Worm (Caenorhabditis elegans): ENCODE measurements around the gene ZC190.6.
A peak's percentile ranks its signal among the peaks of the same experiment; 100 is the strongest.

Gene ZC190.6

DNA sequence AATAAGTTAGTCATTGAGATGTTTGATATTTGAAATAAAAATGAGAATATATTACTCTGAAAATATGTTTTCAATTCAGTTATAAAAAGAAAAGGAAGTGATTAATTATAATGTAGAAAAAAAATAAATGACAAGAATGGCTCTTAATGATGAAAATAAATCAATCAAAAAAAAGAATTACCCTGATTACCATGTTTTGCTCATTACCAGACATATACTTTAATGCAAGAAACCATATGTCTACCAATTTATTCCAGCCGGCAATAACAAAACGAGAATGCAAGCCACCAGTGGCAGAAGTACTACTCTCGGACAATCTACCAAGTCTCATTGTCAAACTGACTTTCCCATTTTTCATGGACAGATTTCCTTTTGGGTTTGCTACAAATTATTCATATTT is 6.7 kb upstream of the ZC190.6 start:
- TF ChIP-seq nhr-237 (tag; optimal IDR thresholded peaks at IDR 0.05) (no peak), nhr-12 (tag; optimal IDR thresholded peaks at IDR 0.05) (no peak), ceh-28 (tag; optimal IDR thresholded peaks at IDR 0.05) (no peak), unc-39 (tag; optimal IDR thresholded peaks at IDR 0.05) (no peak), elt-2 (tag; optimal IDR thresholded peaks at IDR 0.05) (no peak), eor-1 (tag; optimal IDR thresholded peaks at IDR 0.05) (no peak), zag-1 (tag; optimal IDR thresholded peaks at IDR 0.05) (no peak), lsy-12 (tag; optimal IDR thresholded peaks at IDR 0.05) (no peak), ZK546.5 (tag; optimal IDR thresholded peaks at IDR 0.05) (no peak), jun-1 (tag; optimal IDR thresholded peaks at IDR 0.05) (no peak), sea-2 (GFP tag; optimal IDR thresholded peaks at IDR 0.05) (no peak), egl-27 (tag; optimal IDR thresholded peaks at IDR 0.05) (no peak), nhr-76 (tag; optimal IDR thresholded peaks at IDR 0.05) (no peak), ztf-11 (tag; optimal IDR thresholded peaks at IDR 0.05) (no peak), nhr-77 (tag; optimal IDR thresholded peaks at IDR 0.05) (no peak), ama-1 (optimal IDR thresholded peaks at IDR 0.05) (no peak)

DNA sequence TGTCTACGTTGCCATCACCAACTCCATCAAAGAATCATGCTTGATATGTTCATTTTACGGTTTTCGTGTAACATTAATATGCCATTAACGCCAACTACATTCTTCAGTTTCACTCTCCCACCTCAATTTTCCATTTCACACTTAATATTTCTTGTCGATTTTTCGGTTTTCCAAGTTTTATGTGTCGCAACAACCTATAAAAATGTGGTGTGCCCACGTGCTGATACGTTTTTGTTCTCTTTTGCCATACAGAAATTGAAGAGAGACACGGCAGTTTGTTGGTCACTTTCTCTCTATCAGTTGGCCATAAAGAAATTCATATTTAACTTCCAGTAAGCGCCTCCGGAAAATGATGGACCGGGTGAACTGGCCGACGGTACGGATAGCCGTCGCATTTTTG is 5.6 kb upstream of the ZC190.6 start, which contains the start of gene cln-3.3:
Gene cln-3.3 (plus strand): TSS at position 334 of the 400 bp plus-strand sequence.
- TF ChIP-seq nhr-43 (tag; optimal IDR thresholded peaks at IDR 0.05; ENCODE audit: poor library complexity, severe bottlenecking) = no peak
- TF ChIP-seq nhr-25 (tag; optimal IDR thresholded peaks at IDR 0.05) = no peak
- TF ChIP-seq zag-1 (tag; optimal IDR thresholded peaks at IDR 0.05) = no peak
- no peak for TF ChIP-seq tbx-2 (tag; optimal IDR thresholded peaks at IDR 0.05)
- no peak for TF ChIP-seq aly-2 (tag; optimal IDR thresholded peaks at IDR 0.05)
- TF ChIP-seq elt-2 (tag; optimal IDR thresholded peaks at IDR 0.05) = peak; percentile 70
- TF ChIP-seq unc-39 (tag; optimal IDR thresholded peaks at IDR 0.05) = no peak
- TF ChIP-seq pqm-1 (tag; optimal IDR thresholded peaks at IDR 0.05) = peak; percentile 45
- no peak for TF ChIP-seq ama-1 (optimal IDR thresholded peaks at IDR 0.05)
- TF ChIP-seq ceh-9 (tag; optimal IDR thresholded peaks at IDR 0.05) = no peak
- TF ChIP-seq lsy-12 (tag; optimal IDR thresholded peaks at IDR 0.05) = no peak

DNA sequence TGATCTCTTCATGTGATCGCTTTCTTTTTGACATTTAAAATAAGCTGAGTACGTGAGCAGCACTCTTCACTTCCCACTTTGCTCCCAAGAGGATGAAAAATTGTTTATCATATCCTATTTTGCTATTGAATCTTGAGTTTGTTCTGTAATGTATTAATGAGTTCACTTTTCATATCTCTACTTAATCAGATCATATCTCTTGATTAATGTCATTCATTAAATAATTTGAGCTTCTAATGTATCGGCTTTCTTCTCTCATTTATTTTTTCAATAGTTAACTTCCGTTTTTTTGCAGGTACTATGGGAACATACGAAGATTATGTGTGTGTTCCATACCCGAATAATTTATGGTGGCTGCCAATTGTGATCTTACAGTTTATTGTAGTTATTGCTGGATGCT is 4.0 kb upstream of the ZC190.6 start, which contains the start of gene ZC190.2:
Gene ZC190.2 (plus strand): TSS at position 301 of the 400 bp plus-strand sequence.
- TF ChIP-seq egl-27 (tag; optimal IDR thresholded peaks at IDR 0.05) (no peak), ceh-9 (tag; optimal IDR thresholded peaks at IDR 0.05) (no peak), nhr-11 (tag; optimal IDR thresholded peaks at IDR 0.05) (no peak), mdl-1 (tag; optimal IDR thresholded peaks at IDR 0.05) (no peak), nfya-1 (tag; optimal IDR thresholded peaks at IDR 0.05; ENCODE audit: insufficient read depth) (no peak), nhr-23 (tag; optimal IDR thresholded peaks at IDR 0.05) (no peak), R02D3.7 (tag; optimal IDR thresholded peaks at IDR 0.05) (no peak)

DNA sequence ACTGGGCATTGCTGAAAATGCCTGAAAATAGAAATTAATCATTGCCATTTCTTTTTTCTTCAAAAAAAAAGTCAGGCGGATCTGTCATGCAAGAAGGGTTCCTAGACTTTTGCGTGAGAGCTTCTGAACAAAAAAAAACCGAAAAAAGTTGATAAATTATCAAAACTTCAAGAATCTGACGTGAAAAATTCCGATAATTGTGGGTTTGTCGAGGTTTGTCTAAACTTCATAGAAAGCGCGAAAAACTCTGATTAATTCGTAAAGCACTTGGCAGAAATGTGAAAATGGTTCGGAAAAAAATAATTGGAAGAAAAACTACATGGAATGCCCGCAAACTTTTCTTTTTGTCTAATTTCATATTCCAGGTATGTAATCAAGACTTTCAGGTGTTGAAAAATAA is 3.6 kb downstream of the ZC190.6 start, which contains the start of gene ZC190.5:
Gene ZC190.5 (minus strand): TSS at position 101 of the 400 bp plus-strand sequence.
- TF ChIP-seq nhr-12 (tag; optimal IDR thresholded peaks at IDR 0.05) (no peak), skn-1 (tag; optimal IDR thresholded peaks at IDR 0.05) (no peak), hmg-11 (tag; optimal IDR thresholded peaks at IDR 0.05) (no peak), nfya-1 (tag; optimal IDR thresholded peaks at IDR 0.05; ENCODE audit: insufficient read depth) (no peak), ztf-4 (tag; optimal IDR thresholded peaks at IDR 0.05) (no peak), egl-5 (tag; optimal IDR thresholded peaks at IDR 0.05) (no peak), snpc-4 (tag; optimal IDR thresholded peaks at IDR 0.05) (no peak), elt-2 (tag; optimal IDR thresholded peaks at IDR 0.05) (no peak), elt-1 (tag; optimal IDR thresholded peaks at IDR 0.05) (no peak), elt-3 (tag; optimal IDR thresholded peaks at IDR 0.05) (no peak), lsy-12 (tag; optimal IDR thresholded peaks at IDR 0.05) (no peak), daf-12 (tag; optimal IDR thresholded peaks at IDR 0.05) (no peak), nhr-43 (tag; optimal IDR thresholded peaks at IDR 0.05; ENCODE audit: poor library complexity, severe bottlenecking) (no peak), mdl-1 (tag; optimal IDR thresholded peaks at IDR 0.05) (no peak), nhr-237 (tag; optimal IDR thresholded peaks at IDR 0.05) (no peak), eor-1 (tag; optimal IDR thresholded peaks at IDR 0.05) (no peak)

DNA sequence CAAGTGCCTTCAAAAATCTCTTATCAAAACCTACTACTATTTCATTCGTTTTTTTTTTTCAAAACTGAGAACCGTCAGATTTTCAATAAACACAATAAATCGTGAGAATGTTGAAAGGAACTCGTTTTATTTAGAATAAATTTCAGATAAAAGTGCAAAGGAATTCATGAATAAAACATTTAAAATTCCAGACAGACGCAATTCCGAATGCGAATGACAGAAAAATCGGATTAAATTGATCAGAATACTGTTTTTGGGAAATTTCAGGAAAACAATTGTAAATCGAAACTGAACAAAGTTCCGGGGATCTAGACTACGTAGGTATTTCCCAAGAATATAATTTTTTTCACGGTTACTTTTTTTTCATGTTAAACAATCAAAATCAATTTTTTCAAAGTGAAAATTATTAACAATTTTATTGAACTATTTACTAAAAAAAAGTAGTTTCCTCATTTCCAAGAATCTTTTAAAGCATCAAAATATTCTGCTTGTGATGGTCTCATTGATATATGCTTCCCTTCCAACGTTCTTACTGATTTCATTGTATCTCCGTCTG is 5.4 kb downstream of the ZC190.6 start:
- TF ChIP-seq mml-1 (tag; optimal IDR thresholded peaks at IDR 0.05) = no peak
- no peak for TF ChIP-seq snpc-4 (tag; optimal IDR thresholded peaks at IDR 0.05)
- peak; percentile 70 for TF ChIP-seq nhr-77 (tag; optimal IDR thresholded peaks at IDR 0.05)
- TF ChIP-seq ZK546.5 (tag; optimal IDR thresholded peaks at IDR 0.05) = no peak
- TF ChIP-seq R02D3.7 (tag; optimal IDR thresholded peaks at IDR 0.05) = peak; percentile 5
- no peak for TF ChIP-seq nhr-25 (tag; optimal IDR thresholded peaks at IDR 0.05)
- TF ChIP-seq nhr-76 (tag; optimal IDR thresholded peaks at IDR 0.05) = peak; percentile 29
- TF ChIP-seq aly-2 (tag; optimal IDR thresholded peaks at IDR 0.05) = peak; percentile 87
- TF ChIP-seq ceh-9 (tag; optimal IDR thresholded peaks at IDR 0.05) = no peak
